Worm (Caenorhabditis elegans): ENCODE results near the gene Y57A10A.24.
A peak's percentile ranks its signal among the peaks of the same experiment; 100 is the strongest.

Y57A10A.24 gene

DNA sequence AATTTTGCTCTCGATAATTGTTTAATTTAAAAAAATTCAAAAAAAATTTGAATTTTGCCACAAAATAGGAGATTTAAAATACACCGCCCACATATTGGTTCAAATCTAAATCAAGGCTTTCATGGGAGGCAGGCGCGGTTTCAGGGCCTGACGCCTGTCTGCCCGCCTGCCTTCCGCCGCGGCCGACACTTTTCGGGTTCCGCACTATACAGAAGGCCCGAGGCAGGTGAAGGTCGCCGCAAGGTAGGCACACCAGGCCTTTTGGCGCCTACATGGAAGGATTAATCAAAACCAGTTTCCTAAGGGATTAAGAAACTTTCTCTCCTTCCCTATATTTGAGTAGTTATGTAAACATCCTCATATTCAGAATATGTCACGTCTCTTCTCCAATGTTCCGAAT, at the start of gene Y57A10A.24:
TSS of gene Y57A10A.24 (plus strand) at position 396 of the 400 bp plus-strand sequence.
- TF ChIP-seq vab-15 (tag; optimal IDR thresholded peaks at IDR 0.05): no peak
- TF ChIP-seq efl-1 (optimal IDR thresholded peaks at IDR 0.05): no peak
- TF ChIP-seq efl-1 (GFP tag; optimal IDR thresholded peaks at IDR 0.05 in 1 of 2): peak in 1 of 2 experiments; percentile 4

DNA sequence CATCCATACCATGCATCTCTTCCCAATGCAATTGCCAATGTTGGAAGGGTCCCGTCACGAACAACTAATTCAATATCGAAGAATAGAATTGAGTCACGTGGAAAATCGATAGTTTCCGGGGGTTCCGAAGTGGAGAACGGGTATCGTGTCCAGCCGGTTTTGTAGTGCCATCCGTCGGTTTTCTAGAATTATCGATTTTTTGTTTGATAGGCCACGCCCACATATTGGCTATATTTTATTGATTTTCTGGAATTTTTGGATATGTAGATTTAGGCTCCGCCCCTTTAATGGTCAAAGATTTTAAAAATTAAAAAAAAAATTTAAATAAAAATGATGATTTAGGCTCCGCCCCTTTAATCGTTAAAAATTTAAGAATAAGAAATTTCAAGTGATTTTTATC, 43.5 kb upstream of the Y57A10A.24 start:
- TF ChIP-seq Y116A8C.19 (tag; optimal IDR thresholded peaks at IDR 0.05; ENCODE audit: borderline replicate concordance): no peak
- no peak for TF ChIP-seq efl-1 (optimal IDR thresholded peaks at IDR 0.05)
- TF ChIP-seq efl-1 (GFP tag; optimal IDR thresholded peaks at IDR 0.05 in 1 of 2): peak in 1 of 2 experiments; percentile 75
- TF ChIP-seq nhr-85 (tag): no peak

DNA sequence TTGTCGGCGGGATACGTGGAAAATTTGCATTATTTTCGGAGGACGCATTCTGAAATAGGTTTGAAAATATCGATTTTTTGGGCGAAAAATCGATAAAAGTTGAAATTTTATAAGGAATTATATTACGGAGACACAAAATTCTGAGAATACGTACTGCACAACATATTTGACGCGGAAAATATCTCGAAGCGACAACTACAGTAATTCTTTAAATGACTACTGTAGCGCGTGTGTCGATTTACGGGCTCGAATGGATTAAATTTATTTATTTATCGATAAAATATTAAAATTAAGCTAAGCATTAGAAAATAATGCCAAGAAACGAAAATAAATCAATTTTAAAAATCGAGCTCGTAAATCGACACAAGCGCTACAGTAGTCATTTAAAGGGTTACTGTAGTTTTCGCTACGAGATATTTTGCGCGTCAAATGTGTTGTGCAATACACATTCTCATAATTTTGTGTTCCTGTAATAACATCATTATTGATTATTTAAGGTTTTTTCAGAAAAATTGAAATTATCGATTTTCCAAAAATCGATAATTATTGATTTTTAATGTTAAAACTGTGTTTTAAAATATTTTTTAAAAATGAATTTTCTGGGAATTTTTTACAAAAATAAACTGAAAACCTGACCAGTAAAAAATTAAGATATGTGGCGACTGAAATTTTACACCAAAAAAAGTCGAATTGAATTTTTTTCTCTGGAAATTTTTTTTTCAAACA, 42.7 kb upstream of the Y57A10A.24 start, which contains the start of gene polg-1:
TSS of gene polg-1 (minus strand) at position 51 of the 726 bp plus-strand sequence.
- TF ChIP-seq hlh-17 (GFP tag; optimal IDR thresholded peaks at IDR 0.05; ENCODE audit: borderline replicate concordance) (no peak), ztf-4 (tag; optimal IDR thresholded peaks at IDR 0.05) (no peak), elt-2 (tag; optimal IDR thresholded peaks at IDR 0.05) (no peak), ama-1 (optimal IDR thresholded peaks at IDR 0.05) (no peak), pag-3 (tag; optimal IDR thresholded peaks at IDR 0.05; ENCODE audit: borderline replicate concordance, insufficient read depth) (no peak), nhr-77 (tag; optimal IDR thresholded peaks at IDR 0.05) (no peak), ceh-90 (tag; optimal IDR thresholded peaks at IDR 0.05) (no peak), rnt-1 (tag; optimal IDR thresholded peaks at IDR 0.05) (no peak), tlp-1 (tag; optimal IDR thresholded peaks at IDR 0.05) (no peak), hlh-4 (tag; optimal IDR thresholded peaks at IDR 0.05) (no peak), fos-1 (tag; optimal IDR thresholded peaks at IDR 0.05) (no peak), ceh-88 (GFP tag; IDR thresholded peaks at IDR 0.05) (no peak), elt-3 (tag; optimal IDR thresholded peaks at IDR 0.05) (no peak), efl-3 (GFP tag; optimal IDR thresholded peaks at IDR 0.05) (no peak), nhr-84 (tag; optimal IDR thresholded peaks at IDR 0.05) (no peak)

DNA sequence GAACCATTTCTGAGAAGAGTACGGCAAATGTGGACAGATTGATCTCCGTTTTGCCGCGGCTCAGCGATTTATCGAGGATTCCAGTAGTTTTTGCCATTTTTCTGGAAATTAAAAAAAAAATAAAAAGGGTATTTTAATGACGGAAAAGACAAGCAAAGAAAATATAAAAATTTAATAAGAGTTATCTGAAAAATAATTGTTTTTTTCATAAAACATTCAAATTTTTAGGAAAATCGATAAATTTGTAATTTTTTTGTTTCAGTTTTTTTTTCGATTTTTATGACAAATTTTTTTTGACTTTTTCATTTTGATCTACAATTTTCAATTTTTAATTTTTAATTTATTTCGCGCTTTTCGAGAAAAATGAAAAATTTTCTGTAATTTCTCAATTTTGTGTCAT, 40.5 kb upstream of the Y57A10A.24 start, which contains the start of gene trpp-5:
TSS of gene trpp-5 (minus strand) at position 101 of the 400 bp plus-strand sequence.
- TF ChIP-seq ceh-88 (GFP tag; IDR thresholded peaks at IDR 0.05) (no peak), ceh-90 (tag; optimal IDR thresholded peaks at IDR 0.05) (no peak), lin-13 (GFP tag; optimal IDR thresholded peaks at IDR 0.05) (no peak), aha-1 (tag; optimal IDR thresholded peaks at IDR 0.05) (no peak), mdl-1 (tag; optimal IDR thresholded peaks at IDR 0.05) (no peak), efl-1 (optimal IDR thresholded peaks at IDR 0.05) (no peak), efl-1 (GFP tag; optimal IDR thresholded peaks at IDR 0.05 in 1 of 2) (no peak), efl-3 (GFP tag; optimal IDR thresholded peaks at IDR 0.05) (no peak), nhr-237 (tag; optimal IDR thresholded peaks at IDR 0.05) (no peak), nhr-47 (tag; optimal IDR thresholded peaks at IDR 0.05) (no peak), Y116A8C.19 (tag; optimal IDR thresholded peaks at IDR 0.05; ENCODE audit: borderline replicate concordance) (no peak), rnt-1 (tag; optimal IDR thresholded peaks at IDR 0.05) (no peak)

DNA sequence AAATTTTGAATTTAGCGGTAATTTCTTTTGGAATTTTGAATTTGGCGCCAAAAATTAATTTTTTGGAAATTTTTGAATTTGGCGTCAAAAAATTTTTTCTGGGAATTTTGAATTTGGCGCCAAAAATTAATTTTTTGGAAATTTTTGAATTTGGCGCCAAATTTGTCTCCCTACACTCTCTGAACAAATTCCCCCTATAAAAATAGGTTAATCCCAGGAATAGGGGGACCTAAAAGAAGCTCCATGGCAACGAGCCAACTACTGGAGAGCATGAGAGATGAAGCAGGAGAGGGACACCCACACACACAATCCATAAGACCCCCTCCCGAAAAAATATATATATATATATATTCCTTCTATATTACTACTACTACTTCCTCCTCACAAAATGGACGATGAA, 39.8 kb upstream of the Y57A10A.24 start, which contains the start of gene aqp-12:
TSS of gene aqp-12 (plus strand) at position 301 of the 400 bp plus-strand sequence.
- TF ChIP-seq efl-1 (optimal IDR thresholded peaks at IDR 0.05) (no peak), efl-1 (GFP tag; optimal IDR thresholded peaks at IDR 0.05 in 1 of 2) (peak in 1 of 2 experiments; percentile 19), vab-15 (tag; optimal IDR thresholded peaks at IDR 0.05) (no peak), fkh-8 (tag; optimal IDR thresholded peaks at IDR 0.05) (peak; percentile 52)

DNA sequence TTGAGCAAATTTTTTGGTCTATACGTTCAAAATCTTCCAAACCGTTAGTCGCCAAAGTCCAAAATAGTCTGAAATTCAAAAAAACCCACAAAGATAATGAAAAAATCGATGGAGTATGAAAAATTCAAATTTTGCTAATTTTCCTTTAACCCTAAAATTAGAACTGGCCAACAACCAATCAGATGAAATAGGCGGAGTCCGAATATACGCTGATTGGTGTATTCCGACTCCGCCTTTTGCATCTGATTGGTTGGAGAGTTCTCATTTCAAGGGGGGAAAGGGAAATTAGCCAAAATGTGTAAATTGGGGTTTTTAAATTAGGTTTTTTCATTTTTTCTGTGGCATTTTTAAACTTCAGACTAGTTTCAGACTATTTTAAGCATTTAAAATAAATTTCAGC, 38.1 kb upstream of the Y57A10A.24 start:
- TF ChIP-seq unc-86 (tag; optimal IDR thresholded peaks at IDR 0.05) (no peak), pag-3 (tag; optimal IDR thresholded peaks at IDR 0.05; ENCODE audit: borderline replicate concordance, insufficient read depth) (no peak), tlp-1 (tag; optimal IDR thresholded peaks at IDR 0.05) (no peak), mef-2 (tag; optimal IDR thresholded peaks at IDR 0.05) (no peak), fkh-4 (tag; optimal IDR thresholded peaks at IDR 0.05; ENCODE audit: borderline replicate concordance) (no peak), nhr-84 (tag; optimal IDR thresholded peaks at IDR 0.05) (no peak), lin-15B (tag; optimal IDR thresholded peaks at IDR 0.05) (no peak), lsy-2 (tag; optimal IDR thresholded peaks at IDR 0.05) (no peak), alr-1 (tag; optimal IDR thresholded peaks at IDR 0.05; ENCODE audit: borderline replicate concordance) (no peak), ets-5 (GFP tag; IDR thresholded peaks at IDR 0.05) (no peak)
